Fruit fly (Drosophila melanogaster) whole organism, adult: Measurements from ENCODE around the gene CG42331.

Experiments used
- CG14711 ChIP-seq: fragments of 200-800 bp; sonication (Bioruptor generic); optimal IDR thresholded peaks from 2 replicates; lab custom pipeline; 2018; ENCODE audit warnings: missing biosample characterization, mild to moderate bottlenecking, missing genetic modification characterization, moderate library complexity
- CG5204 ChIP-seq: fragments of 200-800 bp; sonication (Bioruptor generic); optimal IDR thresholded peaks from 2 replicates; lab custom pipeline; 2016; ENCODE audit warnings: missing biosample characterization, missing genetic modification characterization

dm6 chr3R:24805048-24805447 lies 33.1 kb downstream of the CG42331 start, which contains the start of gene polybromo:
- TF ChIP-seq CG14711 (tag; lab: Kevin White, UChicago) (no peak), CG5204 (no peak)
